Worm (Caenorhabditis elegans) whole organism, early embryonic: ENCODE measurements around the gene mspn-1.

Experiments used
- ama-1 ChIP-seq: fragments of 150-350 bp; optimal IDR thresholded peaks from 2 replicates; lab custom pipeline; 2014
- ceh-36 ChIP-seq: sonication (generic microtip); optimal IDR thresholded peaks from 2 replicates; lab custom pipeline; 2016; ENCODE audit warnings: missing genetic modification characterization, inconsistent platforms, missing compliant biosample characterization
- hnd-1 ChIP-seq: sonication (generic microtip); optimal IDR thresholded peaks from 2 replicates; lab custom pipeline; 2016; ENCODE audit warnings: missing genetic modification characterization, missing compliant biosample characterization
- scrt-1 ChIP-seq: fragments of 200-800 bp; sonication (Bioruptor generic); IDR thresholded peaks from 2 replicates; pipeline ENCODE4 v1.3.6; 2022; ENCODE audit warnings: missing genetic modification characterization, missing compliant biosample characterization

- TF ChIP-seq ama-1 (lab: Kevin White, UChicago) (no peak), scrt-1 (no peak), ceh-36 (tag; lab: Kevin White, UChicago) (no peak), hnd-1 (tag; lab: Kevin White, UChicago) (no peak)
These were observed at the start of gene mspn-1 for ce11 chrIV:10177779-10178178.
